Fruit fly (Drosophila melanogaster): Measurements from ENCODE around the gene CG6441.

DNA sequence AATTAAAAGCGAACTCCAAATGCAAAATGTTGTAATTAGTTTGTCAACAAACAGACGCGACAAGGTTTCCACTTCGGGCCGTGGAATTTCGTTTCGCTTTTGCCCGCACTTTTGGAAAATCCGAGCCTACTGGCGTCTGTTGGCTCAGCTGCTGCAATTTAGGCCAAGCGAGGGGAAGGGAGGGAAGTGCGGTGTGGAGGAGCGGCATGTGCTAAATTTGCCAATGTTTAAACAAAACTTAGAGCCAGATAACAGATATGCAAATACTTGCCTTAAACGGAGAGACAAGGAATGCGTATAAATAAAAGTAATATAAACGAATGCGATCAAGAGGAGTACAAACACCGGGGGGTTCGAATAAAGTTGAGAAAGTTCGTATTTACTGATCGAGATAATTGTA lies 49.1 kb downstream of the CG6441 start:
- TF ChIP-seq CG9139 (GFP tag; optimal IDR thresholded peaks at IDR 0.05) (no peak), Met (GFP tag; optimal IDR thresholded peaks at IDR 0.05) (no peak), CG6792 (GFP tag; optimal IDR thresholded peaks at IDR 0.05) (no peak), pdm3 (GFP tag; optimal IDR thresholded peaks at IDR 0.05) (no peak), OdsH (GFP tag; optimal IDR thresholded peaks at IDR 0.05) (no peak), Sox15 (GFP tag; optimal IDR thresholded peaks at IDR 0.05) (no peak), CG31627 (GFP tag; optimal IDR thresholded peaks at IDR 0.05) (no peak), CG6163 (GFP tag; IDR thresholded peaks at IDR 0.05) (no peak), lz (GFP tag; optimal IDR thresholded peaks at IDR 0.05) (no peak), CG1621 (tag; optimal IDR thresholded peaks at IDR 0.05) (no peak), dac (GFP tag; optimal IDR thresholded peaks at IDR 0.05) (no peak), CG16779 (tag; optimal IDR thresholded peaks at IDR 0.05) (no peak)
